ENCODE assay signal across 3 worm cellular contexts in genomic region chrIII:4170903-4171377, ce11.
A peak's percentile ranks its signal among the peaks of the same experiment; 100 is the strongest.
TF ChIP-seq lines count a peak whose summit lies in the region.

Gene rnf-121, minus strand, starts transcription at chrIII:4170953.
Gene C16C10.4, plus strand, starts transcription at chrIII:4171336.

TF ChIP-seq in whole organism, L4 larva, 104 proteins besides CTCF, POLR2A, EP300 and RAD21 (continued from another document):
- peak; percentile 9 for TF ChIP-seq ama-1 (optimal IDR thresholded peaks at IDR 0.05; lab: Kevin White, UChicago)
- peak; percentile 63; the same call in 1 of the 2 replicates for TF ChIP-seq Y48G9A.11 (GFP tag; IDR thresholded peaks at IDR 0.05; lab: Robert Waterston, UW)
- no peak for TF ChIP-seq lin-39 (tag; optimal IDR thresholded peaks at IDR 0.05; lab: Kevin White, UChicago)
- peak; percentile 11 for TF ChIP-seq F37D6.2 (tag; optimal IDR thresholded peaks at IDR 0.05; lab: Kevin White, UChicago)
- no peak; the same call in 1 of the 2 replicates for TF ChIP-seq T26A8.4 (GFP tag; IDR thresholded peaks at IDR 0.05; lab: Robert Waterston, UW)
- TF ChIP-seq ceh-20 (GFP tag; IDR thresholded peaks at IDR 0.05; lab: Robert Waterston, UW), result no peak
- TF ChIP-seq dpl-1 (GFP tag; optimal IDR thresholded peaks at IDR 0.05; lab: Kevin White, UChicago), result peak; percentile 71
- peak; percentile 95 for TF ChIP-seq mes-2 (tag; optimal IDR thresholded peaks at IDR 0.05; lab: Kevin White, UChicago; ENCODE audit: poor library complexity, severe bottlenecking)
- no peak for TF ChIP-seq ces-1 (GFP tag; optimal IDR thresholded peaks at IDR 0.05; lab: Kevin White, UChicago)
- TF ChIP-seq Y105C5A.15 (GFP tag; IDR thresholded peaks at IDR 0.05; lab: Robert Waterston, UW), result no peak
- no peak for TF ChIP-seq gei-8 (GFP tag; optimal IDR thresholded peaks at IDR 0.05; lab: Kevin White, UChicago)
- TF ChIP-seq dve-1 (tag; optimal IDR thresholded peaks at IDR 0.05; lab: Kevin White, UChicago; ENCODE audit: insufficient read depth), result peak; percentile 29
- TF ChIP-seq nhr-28 (tag; optimal IDR thresholded peaks at IDR 0.05; lab: Kevin White, UChicago), result no peak
- TF ChIP-seq daf-19 (GFP tag; conservative IDR thresholded peaks at IDR 0.05; lab: Robert Waterston, UW), result 0 out of 2 replicates have a peak, but pooled peaks have one; percentile 54
- TF ChIP-seq rbr-2 (tag; optimal IDR thresholded peaks at IDR 0.05; lab: Kevin White, UChicago), result peak; percentile 54
- TF ChIP-seq ZK546.5 (tag; optimal IDR thresholded peaks at IDR 0.05; lab: Kevin White, UChicago), result no peak
- TF ChIP-seq hlh-11 (tag; optimal IDR thresholded peaks at IDR 0.05; lab: Kevin White, UChicago), result no peak
- TF ChIP-seq spr-1 (tag; optimal IDR thresholded peaks at IDR 0.05; lab: Kevin White, UChicago), result peak; percentile 77
- TF ChIP-seq vab-7 (GFP tag; IDR thresholded peaks at IDR 0.05; lab: Robert Waterston, UW), result peak; percentile 40; the same call in 1 of the 2 replicates
- peak; percentile 50; the same call in 1 of the 2 replicates for TF ChIP-seq pha-4 (GFP tag; IDR thresholded peaks at IDR 0.05; lab: Robert Waterston, UW)
- no peak for TF ChIP-seq pha-4 (tag; optimal IDR thresholded peaks at IDR 0.05; lab: Kevin White, UChicago)
- no peak for TF ChIP-seq daf-12 (tag; optimal IDR thresholded peaks at IDR 0.05; lab: Kevin White, UChicago)
- peak in 1 of 2 experiments; percentile 71 for TF ChIP-seq lsy-2 (tag; optimal IDR thresholded peaks at IDR 0.05; lab: Kevin White, UChicago)
- TF ChIP-seq hif-1 (tag; optimal IDR thresholded peaks at IDR 0.05; lab: Kevin White, UChicago), result peak in 1 of 2 experiments; percentile 36
- TF ChIP-seq tra-1 (GFP tag; IDR thresholded peaks at IDR 0.05; lab: Robert Waterston, UW), result no peak
- no peak for TF ChIP-seq zfp-3 (GFP tag; conservative IDR thresholded peaks at IDR 0.05; lab: Robert Waterston, UW)
- peak; percentile 67 for TF ChIP-seq nhr-6 (tag; optimal IDR thresholded peaks at IDR 0.05; lab: Kevin White, UChicago)
- peak; percentile 29 for TF ChIP-seq F49E8.2 (tag; optimal IDR thresholded peaks at IDR 0.05; lab: Kevin White, UChicago; ENCODE audit: borderline replicate concordance)
- peak; percentile 82 for TF ChIP-seq duxl-1 (tag; optimal IDR thresholded peaks at IDR 0.05; lab: Kevin White, UChicago; ENCODE audit: poor library complexity)
- peak in 1 of 2 experiments; percentile 70 for TF ChIP-seq daf-16 (GFP tag; optimal IDR thresholded peaks at IDR 0.05; lab: Kevin White, UChicago)
- no peak for TF ChIP-seq daf-16 (tag; optimal IDR thresholded peaks at IDR 0.05; lab: Kevin White, UChicago)
- peak; percentile 66 for TF ChIP-seq mep-1 (tag; optimal IDR thresholded peaks at IDR 0.05; lab: Kevin White, UChicago)
- peak; percentile 4 for TF ChIP-seq ceh-28 (tag; optimal IDR thresholded peaks at IDR 0.05; lab: Kevin White, UChicago)
- no peak for TF ChIP-seq F26F4.8 (GFP tag; conservative IDR thresholded peaks at IDR 0.05; lab: Robert Waterston, UW)
- no peak for TF ChIP-seq nhr-41 (GFP tag; IDR thresholded peaks at IDR 0.05; lab: Robert Waterston, UW)
- TF ChIP-seq spr-3 (GFP tag; optimal IDR thresholded peaks at IDR 0.05; lab: Kevin White, UChicago), result no peak
- TF ChIP-seq hmg-1.1 (GFP tag; IDR thresholded peaks at IDR 0.05; lab: Robert Waterston, UW), result peak; percentile 63
- TF ChIP-seq zip-11 (GFP tag; IDR thresholded peaks at IDR 0.05; lab: Robert Waterston, UW), result no peak
- peak; percentile 37 for TF ChIP-seq F10B5.3 (tag; optimal IDR thresholded peaks at IDR 0.05; lab: Kevin White, UChicago)
TF ChIP-seq in whole organism, L4 larva: peak in this region for 32.

TF ChIP-seq in whole organism, late embryonic, 69 proteins besides CTCF, POLR2A, EP300 and RAD21 (continued from another document):
- TF ChIP-seq tbx-2 (tag; optimal IDR thresholded peaks at IDR 0.05; lab: Kevin White, UChicago) (peak; percentile 90), ahr-1 (tag; optimal IDR thresholded peaks at IDR 0.05; lab: Kevin White, UChicago) (peak; percentile 89), syd-9 (tag; optimal IDR thresholded peaks at IDR 0.05; lab: Kevin White, UChicago) (peak; percentile 92), ceh-30 (tag; optimal IDR thresholded peaks at IDR 0.05; lab: Kevin White, UChicago) (peak; percentile 93), unc-3 (GFP tag; conservative IDR thresholded peaks at IDR 0.05; lab: Robert Waterston, UW) (peak; percentile 85), unc-3 (tag; optimal IDR thresholded peaks at IDR 0.05; lab: Kevin White, UChicago) (peak; percentile 91), K09A11.1 (tag; optimal IDR thresholded peaks at IDR 0.05; lab: Kevin White, UChicago; ENCODE audit: insufficient read depth) (peak; percentile 96), C08G9.2 (tag; optimal IDR thresholded peaks at IDR 0.05; lab: Kevin White, UChicago) (peak; percentile 91), hlh-30 (tag; optimal IDR thresholded peaks at IDR 0.05; lab: Kevin White, UChicago; ENCODE audit: insufficient read depth) (peak; percentile 23), ceh-24 (tag; optimal IDR thresholded peaks at IDR 0.05; lab: Kevin White, UChicago) (peak; percentile 82), pax-1 (tag; optimal IDR thresholded peaks at IDR 0.05; lab: Kevin White, UChicago) (no peak), gmeb-2 (tag; optimal IDR thresholded peaks at IDR 0.05; lab: Kevin White, UChicago) (peak; percentile 88), zip-5 (tag; optimal IDR thresholded peaks at IDR 0.05; lab: Kevin White, UChicago) (peak; percentile 85), pqm-1 (tag; optimal IDR thresholded peaks at IDR 0.05; lab: Kevin White, UChicago) (peak; percentile 51), ceh-14 (tag; optimal IDR thresholded peaks at IDR 0.05; lab: Kevin White, UChicago) (peak; percentile 95), lin-11 (tag; optimal IDR thresholded peaks at IDR 0.05; lab: Kevin White, UChicago) (peak; percentile 82), ceh-6 (GFP tag; optimal IDR thresholded peaks at IDR 0.05; lab: Kevin White, UChicago) (peak; percentile 85), npax-4 (tag; optimal IDR thresholded peaks at IDR 0.05; lab: Kevin White, UChicago) (peak; percentile 82), ama-1 (optimal IDR thresholded peaks at IDR 0.05; lab: Kevin White, UChicago) (no peak), ceh-34 (tag; optimal IDR thresholded peaks at IDR 0.05; lab: Kevin White, UChicago) (peak; percentile 91), ceh-2 (tag; optimal IDR thresholded peaks at IDR 0.05; lab: Kevin White, UChicago) (peak; percentile 92), C38D4.7 (GFP tag; optimal IDR thresholded peaks at IDR 0.05; lab: Kevin White, UChicago) (peak; percentile 90), T23F11.4 (GFP tag; optimal IDR thresholded peaks at IDR 0.05; lab: Kevin White, UChicago) (peak; percentile 83), pag-3 (tag; optimal IDR thresholded peaks at IDR 0.05; lab: Kevin White, UChicago; ENCODE audit: borderline replicate concordance) (peak; percentile 37), Y22D7AL.16 (tag; optimal IDR thresholded peaks at IDR 0.05; lab: Kevin White, UChicago) (peak; percentile 83), eyg-1 (tag; optimal IDR thresholded peaks at IDR 0.05; lab: Kevin White, UChicago) (peak; percentile 85), ets-4 (tag; optimal IDR thresholded peaks at IDR 0.05; lab: Kevin White, UChicago) (peak; percentile 69), lim-6 (tag; optimal IDR thresholded peaks at IDR 0.05; lab: Kevin White, UChicago) (peak; percentile 73), ref-2 (tag; optimal IDR thresholded peaks at IDR 0.05; lab: Kevin White, UChicago) (peak; percentile 94), tbx-7 (tag; optimal IDR thresholded peaks at IDR 0.05; lab: Kevin White, UChicago) (peak; percentile 59), ceh-9 (tag; optimal IDR thresholded peaks at IDR 0.05; lab: Kevin White, UChicago) (no peak), che-1 (tag; optimal IDR thresholded peaks at IDR 0.05; lab: Kevin White, UChicago) (peak; percentile 88), nfya-1 (tag; optimal IDR thresholded peaks at IDR 0.05; lab: Kevin White, UChicago) (peak; percentile 92), pros-1 (tag; optimal IDR thresholded peaks at IDR 0.05; lab: Kevin White, UChicago) (peak; percentile 11), sox-2 (GFP tag; IDR thresholded peaks at IDR 0.05; lab: Robert Waterston, UW) (0 out of 2 replicates have a peak, but pooled peaks have one; percentile 29), ceh-22 (tag; optimal IDR thresholded peaks at IDR 0.05; lab: Kevin White, UChicago) (peak; percentile 63), hlh-6 (tag; optimal IDR thresholded peaks at IDR 0.05; lab: Kevin White, UChicago) (peak; percentile 85), unc-55 (GFP tag; optimal IDR thresholded peaks at IDR 0.05; lab: Kevin White, UChicago) (no peak), hlh-8 (tag; optimal IDR thresholded peaks at IDR 0.05; lab: Kevin White, UChicago) (peak; percentile 94), hlh-13 (GFP tag; optimal IDR thresholded peaks at IDR 0.05; lab: Kevin White, UChicago) (peak; percentile 71), ttx-3 (tag; optimal IDR thresholded peaks at IDR 0.05; lab: Kevin White, UChicago) (peak; percentile 92), nhr-232 (tag; optimal IDR thresholded peaks at IDR 0.05; lab: Kevin White, UChicago) (peak; percentile 83), odd-2 (tag; optimal IDR thresholded peaks at IDR 0.05; lab: Kevin White, UChicago) (peak; percentile 87), pha-2 (tag; optimal IDR thresholded peaks at IDR 0.05; lab: Kevin White, UChicago) (peak; percentile 92)

TF ChIP-seq in whole organism, mixed stage, embryonic, 35 proteins besides CTCF, POLR2A, EP300 and RAD21 (continued from another document):
- peak; percentile 20 for TF ChIP-seq nhr-2 (tag; optimal IDR thresholded peaks at IDR 0.05; lab: Kevin White, UChicago)
- TF ChIP-seq drap-1 (GFP tag; optimal IDR thresholded peaks at IDR 0.05; lab: Kevin White, UChicago), result peak; percentile 88
- peak; percentile 96 for TF ChIP-seq sptf-1 (tag; optimal IDR thresholded peaks at IDR 0.05; lab: Kevin White, UChicago)
- TF ChIP-seq lsy-2 (tag; optimal IDR thresholded peaks at IDR 0.05; lab: Kevin White, UChicago), result peak; percentile 72
- peak; percentile 81 for TF ChIP-seq tbx-8 (GFP tag; optimal IDR thresholded peaks at IDR 0.05; lab: Kevin White, UChicago)
- TF ChIP-seq lin-32 (GFP tag; optimal IDR thresholded peaks at IDR 0.05; lab: Kevin White, UChicago), result peak; percentile 89
